Worm (Caenorhabditis elegans) whole organism, early embryonic: ENCODE measurements around the gene gop-1.

ENCODE experiments used
- B0310.2 ChIP-seq: sonication (generic microtip); optimal IDR thresholded peaks from 2 replicates; lab custom pipeline; 2016; ENCODE audit warnings: mild to moderate bottlenecking, missing genetic modification characterization, missing compliant biosample characterization
- F13C5.2 ChIP-seq: sonication (generic microtip); optimal IDR thresholded peaks from 2 replicates; lab custom pipeline; 2017; ENCODE audit warnings: mild to moderate bottlenecking, missing genetic modification characterization, inconsistent platforms, missing compliant biosample characterization
- aly-1 ChIP-seq: sonication (generic microtip); optimal IDR thresholded peaks from 2 replicates; lab custom pipeline; 2016; ENCODE audit warnings: missing genetic modification characterization, missing compliant biosample characterization
- ama-1 ChIP-seq: fragments of 150-350 bp; optimal IDR thresholded peaks from 2 replicates; lab custom pipeline; 2014
- ceh-13 ChIP-seq: fragments of 200-800 bp; sonication (Bioruptor generic); optimal IDR thresholded peaks from 2 replicates; lab custom pipeline; 2018; ENCODE audit warnings: mild to moderate bottlenecking, missing genetic modification characterization, missing compliant biosample characterization
- ceh-36 ChIP-seq: sonication (generic microtip); optimal IDR thresholded peaks from 2 replicates; lab custom pipeline; 2016; ENCODE audit warnings: missing genetic modification characterization, inconsistent platforms, missing compliant biosample characterization
- ets-7 ChIP-seq: sonication (generic microtip); optimal IDR thresholded peaks from 2 replicates; lab custom pipeline; 2016; ENCODE audit warnings: missing genotype, missing genetic modification characterization, missing compliant biosample characterization
- flt-1 ChIP-seq: fragments of 200-800 bp; sonication (Bioruptor generic); IDR thresholded peaks from 2 replicates; pipeline ENCODE4 v1.3.6; 2022; ENCODE audit warnings: missing genetic modification characterization, missing compliant biosample characterization
- hmbx-1 ChIP-seq: sonication (generic microtip); optimal IDR thresholded peaks from 2 replicates; lab custom pipeline; 2016; ENCODE audit warnings: mild to moderate bottlenecking, missing genetic modification characterization, missing compliant biosample characterization
- hmg-4 ChIP-seq: fragments of 200-800 bp; sonication (Bioruptor generic); optimal IDR thresholded peaks from 2 replicates; lab custom pipeline; 2018; ENCODE audit warnings: mild to moderate bottlenecking, missing genetic modification characterization, missing compliant biosample characterization
- hnd-1 ChIP-seq: sonication (generic microtip); optimal IDR thresholded peaks from 2 replicates; lab custom pipeline; 2016; ENCODE audit warnings: missing genetic modification characterization, missing compliant biosample characterization
- pes-1 ChIP-seq: fragments of 200-800 bp; sonication (Bioruptor generic); IDR thresholded peaks from 2 replicates; pipeline ENCODE4 v1.3.6; 2022; ENCODE audit warnings: missing genetic modification reagents, missing genetic modification characterization, missing compliant biosample characterization
- scrt-1 ChIP-seq: fragments of 200-800 bp; sonication (Bioruptor generic); IDR thresholded peaks from 2 replicates; pipeline ENCODE4 v1.3.6; 2022; ENCODE audit warnings: missing genetic modification characterization, missing compliant biosample characterization
- sea-1 ChIP-seq: fragments of 200-800 bp; sonication (Bioruptor generic); conservative IDR thresholded peaks from 2 replicates; pipeline ENCODE4 v1.3.6; 2022; ENCODE audit warnings: missing genetic modification characterization, missing compliant biosample characterization
- tbx-11 ChIP-seq: fragments of 200-800 bp; sonication (Bioruptor generic); IDR thresholded peaks from 2 replicates; pipeline ENCODE4 v1.3.6; 2022; ENCODE audit warnings: missing genetic modification characterization, missing compliant biosample characterization
- tbx-37 ChIP-seq: fragments of 200-800 bp; sonication (Bioruptor generic); conservative IDR thresholded peaks from 2 replicates; pipeline ENCODE4 v1.3.6; 2022; ENCODE audit warnings: missing genetic modification reagents, missing genetic modification characterization, missing compliant biosample characterization
- tra-4 ChIP-seq: sonication (generic microtip); optimal IDR thresholded peaks from 2 replicates; lab custom pipeline; 2017; ENCODE audit warnings: missing genetic modification characterization, missing compliant biosample characterization

The gop-1 gene

ce11 chrIII:5264813-5265212, 10.6 kb downstream of the gop-1 start, which contains the start of gene gro-1:
TSS of gene gro-1 (plus strand) at chrIII:5265113.
- TF ChIP-seq tra-4 (tag; lab: Kevin White, UChicago) (no peak), aly-1 (tag; lab: Kevin White, UChicago) (no peak), flt-1 (no peak), ets-7 (no peak), ceh-13 (GFP tag; lab: Kevin White, UChicago) (no peak), B0310.2 (tag; lab: Kevin White, UChicago) (no peak), pes-1 (GFP tag; lab: Robert Waterston, UW) (no peak), hmbx-1 (tag; lab: Kevin White, UChicago) (no peak), hnd-1 (tag; lab: Kevin White, UChicago) (no peak), ceh-36 (no peak)

- TF ChIP-seq F13C5.2 (tag; lab: Kevin White, UChicago), result no peak
- TF ChIP-seq ets-7, result no peak
- no peak for TF ChIP-seq ceh-13 (GFP tag; lab: Kevin White, UChicago)
- no peak for TF ChIP-seq aly-1 (tag; lab: Kevin White, UChicago)
- TF ChIP-seq B0310.2 (tag; lab: Kevin White, UChicago), result no peak
Observed at ce11 chrIII:5267217-5267906, 13.1 kb downstream of the gop-1 start, which contains the start of gene ZC395.5. TSS of gene ZC395.5 (plus strand) at chrIII:5267848.

ce11 chrIII:5268486-5268885, 14.2 kb downstream of the gop-1 start:
- TF ChIP-seq ama-1 (no peak), ceh-36 (no peak), aly-1 (tag; lab: Kevin White, UChicago) (no peak), scrt-1 (GFP tag; lab: Robert Waterston, UW) (no peak), ets-7 (no peak), tbx-37 (GFP tag; lab: Robert Waterston, UW) (no peak), sea-1 (no peak), hmbx-1 (tag; lab: Kevin White, UChicago) (no peak), B0310.2 (tag; lab: Kevin White, UChicago) (no peak), flt-1 (no peak), tbx-11 (GFP tag; lab: Robert Waterston, UW) (no peak), F13C5.2 (tag; lab: Kevin White, UChicago) (no peak), tra-4 (tag; lab: Kevin White, UChicago) (no peak), ceh-13 (GFP tag; lab: Kevin White, UChicago) (no peak), pes-1 (GFP tag; lab: Robert Waterston, UW) (no peak), hmg-4 (no peak)

- TF ChIP-seq pes-1 (GFP tag; lab: Robert Waterston, UW), result no peak
- TF ChIP-seq F13C5.2 (tag; lab: Kevin White, UChicago), result no peak
- no peak for TF ChIP-seq scrt-1 (GFP tag; lab: Robert Waterston, UW)
- no peak for TF ChIP-seq ets-7
- no peak for TF ChIP-seq ama-1
- TF ChIP-seq sea-1, result no peak
- no peak for TF ChIP-seq hmbx-1 (tag; lab: Kevin White, UChicago)
Observed at ce11 chrIII:5269814-5270213, 15.6 kb downstream of the gop-1 start, which contains the start of gene ZC395.4. TSS of gene ZC395.4 (plus strand) at chrIII:5270114.

- TF ChIP-seq ets-7, result no peak
- no peak for TF ChIP-seq aly-1 (tag; lab: Kevin White, UChicago)
- TF ChIP-seq scrt-1 (GFP tag; lab: Robert Waterston, UW), result no peak
- TF ChIP-seq tra-4 (tag; lab: Kevin White, UChicago), result no peak
- TF ChIP-seq pes-1 (GFP tag; lab: Robert Waterston, UW), result no peak
- TF ChIP-seq hnd-1 (tag; lab: Kevin White, UChicago), result no peak
- TF ChIP-seq sea-1, result no peak
- no peak for TF ChIP-seq ceh-13 (GFP tag; lab: Kevin White, UChicago)
- TF ChIP-seq hmbx-1 (tag; lab: Kevin White, UChicago), result no peak
- no peak for TF ChIP-seq hmg-4
- no peak for TF ChIP-seq tbx-37 (GFP tag; lab: Robert Waterston, UW)
Observed at ce11 chrIII:5273396-5273857, 19.2 kb downstream of the gop-1 start, which contains the start of gene ztf-8. TSS of gene ztf-8 (minus strand) at chrIII:5273471.

- TF ChIP-seq tbx-37 (GFP tag; lab: Robert Waterston, UW), result no peak
- TF ChIP-seq hnd-1 (tag; lab: Kevin White, UChicago), result no peak
- no peak for TF ChIP-seq hmg-4
- TF ChIP-seq flt-1, result no peak
- no peak for TF ChIP-seq scrt-1 (GFP tag; lab: Robert Waterston, UW)
- no peak for TF ChIP-seq tbx-11 (GFP tag; lab: Robert Waterston, UW)
- no peak for TF ChIP-seq aly-1 (tag; lab: Kevin White, UChicago)
- TF ChIP-seq pes-1 (GFP tag; lab: Robert Waterston, UW), result no peak
- TF ChIP-seq ama-1, result no peak
- TF ChIP-seq tra-4 (tag; lab: Kevin White, UChicago), result no peak
- no peak for TF ChIP-seq sea-1
- TF ChIP-seq ceh-13 (GFP tag; lab: Kevin White, UChicago), result no peak
- TF ChIP-seq ets-7, result no peak
- no peak for TF ChIP-seq F13C5.2 (tag; lab: Kevin White, UChicago)
- no peak for TF ChIP-seq B0310.2 (tag; lab: Kevin White, UChicago)
- TF ChIP-seq hmbx-1 (tag; lab: Kevin White, UChicago), result no peak
Observed at ce11 chrIII:5274250-5274649, 20.0 kb downstream of the gop-1 start.

ce11 chrIII:5274715-5275355, 20.6 kb downstream of the gop-1 start, which contains the start of the genes daf-41 and toc-1:
TSS of gene daf-41 (minus strand) at chrIII:5274765.
TSS of gene toc-1 (plus strand) at chrIII:5275251.
- peak; percentile 13 for TF ChIP-seq F13C5.2 (tag; lab: Kevin White, UChicago)
- TF ChIP-seq sea-1, result no peak
